Worm (Caenorhabditis elegans) whole organism, mixed stage, embryonic: ENCODE measurements around the gene str-46.

ENCODE experiments used
- blmp-1 ChIP-seq: fragments of 150-350 bp; optimal IDR thresholded peaks from 2 replicates; lab custom pipeline; 2014; ENCODE audit warnings: missing biosample characterization, missing genetic modification characterization
- cnd-1 ChIP-seq: fragments of 200-800 bp; sonication (Bioruptor generic); optimal IDR thresholded peaks from 2 replicates; lab custom pipeline; 2018; ENCODE audit warnings: mild to moderate bottlenecking, missing genetic modification characterization, missing compliant biosample characterization
- elt-1 ChIP-seq: sonication (generic microtip); optimal IDR thresholded peaks from 2 replicates; lab custom pipeline; 2017; ENCODE audit warnings: missing genetic modification characterization, mild to moderate bottlenecking, missing compliant biosample characterization, antibody characterized with exemption, moderate library complexity, borderline replicate concordance; ENCODE audit not compliant: insufficient read depth
- lsy-2 ChIP-seq: fragments of 150-350 bp; optimal IDR thresholded peaks from 2 replicates; lab custom pipeline; 2014; ENCODE audit warnings: missing biosample characterization, missing genetic modification characterization
- mep-1 ChIP-seq: fragments of 150-350 bp; optimal IDR thresholded peaks from 2 replicates; lab custom pipeline; 2017; ENCODE audit warnings: missing biosample characterization, missing genetic modification reagents, missing genetic modification characterization, inconsistent platforms
- nhr-28 ChIP-seq: fragments of 150-350 bp; optimal IDR thresholded peaks from 2 replicates; lab custom pipeline; 2014; ENCODE audit warnings: missing biosample characterization, missing genetic modification characterization
- snpc-4 ChIP-seq: fragments of 150-350 bp; optimal IDR thresholded peaks from 2 replicates; lab custom pipeline; 2014; ENCODE audit warnings: missing biosample characterization, missing genetic modification characterization
- tbx-8 ChIP-seq: fragments of 200-800 bp; sonication (Bioruptor generic); optimal IDR thresholded peaks from 2 replicates; lab custom pipeline; 2018; ENCODE audit warnings: mild to moderate bottlenecking, missing genetic modification characterization, moderate library complexity, missing compliant biosample characterization

DNA sequence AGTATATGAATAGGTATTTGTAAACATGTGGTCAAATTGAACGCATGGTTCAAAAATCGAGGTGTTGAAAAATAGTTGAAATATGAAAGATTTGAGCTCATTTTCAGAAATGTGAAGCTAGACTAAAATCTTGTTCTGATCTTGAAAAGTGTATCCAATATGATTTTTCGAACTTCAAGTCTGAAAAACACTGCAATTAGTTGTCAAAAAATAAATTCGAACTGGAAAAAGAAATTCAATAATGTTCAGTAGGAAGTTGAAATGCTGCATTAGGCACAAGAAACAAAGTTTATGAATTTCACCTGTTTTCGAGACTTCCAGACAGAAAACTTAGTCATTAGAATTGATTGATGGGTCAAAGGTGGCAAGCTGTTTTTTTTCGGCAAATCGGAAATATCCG is 38.3 kb downstream of the str-46 start, which contains the start of gene srh-270:
- TF ChIP-seq elt-1 = no peak
- TF ChIP-seq cnd-1 (tag; lab: Kevin White, UChicago) = no peak
- TF ChIP-seq blmp-1 = no peak
- TF ChIP-seq snpc-4 = no peak
- no peak for TF ChIP-seq mep-1 (tag; lab: Kevin White, UChicago)
- no peak for TF ChIP-seq nhr-28
- TF ChIP-seq lsy-2 (tag; lab: Kevin White, UChicago) = no peak
- no peak for TF ChIP-seq tbx-8 (GFP tag; lab: Kevin White, UChicago)
